Fruit fly (Drosophila melanogaster) whole organism, prepupa: ENCODE measurements around the gene CG11523.

Experiments used
- Blimp-1 ChIP-seq: fragments of 200-800 bp; sonication (Bioruptor generic); optimal IDR thresholded peaks from 3 replicates; lab custom pipeline; 2017; ENCODE audit warnings: missing biosample characterization, missing genetic modification characterization, mild to moderate bottlenecking, moderate library complexity, missing genetic modification reagents
- CG10631 ChIP-seq: fragments of 200-800 bp; sonication (Bioruptor generic); optimal IDR thresholded peaks from 2 replicates; lab custom pipeline; 2016; ENCODE audit warnings: missing biosample characterization, missing genetic modification characterization
- CG11294 ChIP-seq: fragments of 200-800 bp; sonication (Bioruptor generic); IDR thresholded peaks from 2 replicates; pipeline ENCODE4 v1.3.6; 2022; ENCODE audit warnings: missing biosample characterization, missing genetic modification characterization
- CG11762 ChIP-seq: fragments of 200-800 bp; sonication (Bioruptor generic); optimal IDR thresholded peaks from 3 replicates; lab custom pipeline; 2016; ENCODE audit warnings: missing biosample characterization, missing genetic modification characterization; ENCODE audit not compliant: insufficient read depth
- CG11902 ChIP-seq: fragments of 200-800 bp; sonication (Bioruptor generic); optimal IDR thresholded peaks from 3 replicates; lab custom pipeline; 2016; ENCODE audit warnings: missing biosample characterization, missing genetic modification characterization
- CG15336 ChIP-seq: fragments of 200-800 bp; sonication (Bioruptor generic); IDR thresholded peaks from 2 replicates; pipeline ENCODE4 v1.3.6; 2022; ENCODE audit warnings: missing biosample characterization, missing genetic modification characterization
- CG1621 ChIP-seq: fragments of 200-800 bp; sonication (Bioruptor generic); optimal IDR thresholded peaks from 3 replicates; lab custom pipeline; 2018; ENCODE audit warnings: missing biosample characterization, mild to moderate bottlenecking, missing genetic modification characterization
- CG16779 ChIP-seq: fragments of 200-800 bp; sonication (Bioruptor generic); optimal IDR thresholded peaks from 3 replicates; lab custom pipeline; 2017; ENCODE audit warnings: missing biosample characterization, mild to moderate bottlenecking, missing genetic modification characterization
- CG3032 ChIP-seq: fragments of 200-800 bp; optimal IDR thresholded peaks from 2 replicates; lab custom pipeline; 2019; ENCODE audit warnings: missing biosample characterization, mild to moderate bottlenecking, missing genetic modification characterization, moderate library complexity
- CG31627 ChIP-seq: fragments of 200-800 bp; sonication (Bioruptor generic); optimal IDR thresholded peaks from 3 replicates; lab custom pipeline; 2016; ENCODE audit warnings: missing biosample characterization, missing genetic modification characterization
- CG32006 ChIP-seq: fragments of 200-800 bp; sonication (Bioruptor generic); optimal IDR thresholded peaks from 3 replicates; lab custom pipeline; 2017; ENCODE audit warnings: missing biosample characterization, mild to moderate bottlenecking, missing genetic modification characterization
- CG34406 ChIP-seq: fragments of 200-800 bp; sonication (Bioruptor generic); optimal IDR thresholded peaks from 3 replicates; lab custom pipeline; 2016; ENCODE audit warnings: missing biosample characterization, missing genetic modification characterization
- CG3919 ChIP-seq: fragments of 200-800 bp; sonication (Bioruptor generic); optimal IDR thresholded peaks from 3 replicates; lab custom pipeline; 2016; ENCODE audit warnings: missing biosample characterization, missing genetic modification characterization
- CG4318 ChIP-seq: fragments of 200-800 bp; sonication (Bioruptor generic); optimal IDR thresholded peaks from 3 replicates; lab custom pipeline; 2017; ENCODE audit warnings: missing biosample characterization, mild to moderate bottlenecking, missing genetic modification characterization
- CG6163 ChIP-seq: fragments of 200-800 bp; sonication (Bioruptor generic); IDR thresholded peaks from 3 replicates; pipeline ENCODE4 v1.3.6; 2022; ENCODE audit warnings: missing biosample characterization, missing genetic modification characterization
- CG6792 ChIP-seq: fragments of 200-800 bp; sonication (Bioruptor generic); optimal IDR thresholded peaks from 3 replicates; lab custom pipeline; 2016; ENCODE audit warnings: missing biosample characterization, missing genetic modification characterization
- CG6808 ChIP-seq: fragments of 200-800 bp; sonication (Bioruptor generic); optimal IDR thresholded peaks from 3 replicates; lab custom pipeline; 2017; ENCODE audit warnings: missing biosample characterization, missing genetic modification characterization, mild to moderate bottlenecking, moderate library complexity, missing genetic modification reagents
- CG6854 ChIP-seq: fragments of 200-800 bp; sonication (Bioruptor generic); optimal IDR thresholded peaks from 2 replicates; lab custom pipeline; 2017; ENCODE audit warnings: missing biosample characterization, mild to moderate bottlenecking, missing genetic modification characterization
- CG7368 ChIP-seq: fragments of 200-800 bp; sonication (Bioruptor generic); optimal IDR thresholded peaks from 3 replicates; lab custom pipeline; 2016; ENCODE audit warnings: missing biosample characterization, missing genetic modification characterization
- CG8319 ChIP-seq: fragments of 200-800 bp; sonication (Bioruptor generic); optimal IDR thresholded peaks from 3 replicates; lab custom pipeline; 2016; ENCODE audit warnings: missing biosample characterization, missing genetic modification characterization
- CG8632 ChIP-seq: fragments of 200-800 bp; sonication (Bioruptor generic); optimal IDR thresholded peaks from 3 replicates; lab custom pipeline; 2016; ENCODE audit warnings: missing biosample characterization, missing genetic modification characterization
- CG9139 ChIP-seq: fragments of 200-800 bp; sonication (Bioruptor generic); optimal IDR thresholded peaks from 3 replicates; lab custom pipeline; 2017; ENCODE audit warnings: missing biosample characterization, mild to moderate bottlenecking, missing genetic modification characterization
- Eip75B ChIP-seq: fragments of 200-800 bp; sonication (Bioruptor generic); optimal IDR thresholded peaks from 3 replicates; lab custom pipeline; 2016; ENCODE audit warnings: missing biosample characterization, missing genetic modification characterization
- Eip78C ChIP-seq: fragments of 200-800 bp; sonication (Bioruptor generic); peaks from one replicate; lab custom pipeline; 2016; ENCODE audit warnings: missing biosample characterization, missing genetic modification characterization
- Gug ChIP-seq: fragments of 200-800 bp; sonication (Bioruptor generic); IDR thresholded peaks from 2 replicates; pipeline ENCODE4 v1.3.6; 2022; ENCODE audit warnings: missing biosample characterization, missing genetic modification characterization
- Hr38 ChIP-seq: sonication (Bioruptor generic); optimal IDR thresholded peaks from 2 replicates; lab custom pipeline; 2016; ENCODE audit warnings: missing biosample characterization, missing genetic modification characterization
- Hr39 ChIP-seq: fragments of 200-800 bp; sonication (Bioruptor generic); optimal IDR thresholded peaks from 2 replicates; lab custom pipeline; 2016; ENCODE audit warnings: missing biosample characterization, missing genetic modification characterization
- Lpt ChIP-seq: fragments of 200-800 bp; sonication (Bioruptor generic); optimal IDR thresholded peaks from 3 replicates; lab custom pipeline; 2016; ENCODE audit warnings: missing biosample characterization, missing genetic modification characterization
- Met ChIP-seq: fragments of 200-800 bp; sonication (Bioruptor generic); optimal IDR thresholded peaks from 3 replicates; lab custom pipeline; 2016; ENCODE audit warnings: missing biosample characterization, missing genetic modification characterization
- OdsH ChIP-seq: fragments of 200-800 bp; sonication (Bioruptor generic); optimal IDR thresholded peaks from 3 replicates; lab custom pipeline; 2016; ENCODE audit warnings: missing biosample characterization, missing genetic modification characterization
- Sox102F ChIP-seq: fragments of 200-800 bp; sonication (Bioruptor generic); optimal IDR thresholded peaks from 2 replicates; lab custom pipeline; 2016; ENCODE audit warnings: missing biosample characterization, mild to moderate bottlenecking, missing genetic modification characterization
- Sox14 ChIP-seq: fragments of 200-800 bp; sonication (Bioruptor generic); optimal IDR thresholded peaks from 3 replicates; lab custom pipeline; 2016; ENCODE audit warnings: missing biosample characterization, missing genetic modification characterization
- cyc ChIP-seq: fragments of 200-800 bp; sonication (Bioruptor generic); optimal IDR thresholded peaks from 3 replicates; lab custom pipeline; 2016; ENCODE audit warnings: missing biosample characterization, missing genetic modification characterization
- dac ChIP-seq: fragments of 200-800 bp; sonication (Bioruptor generic); optimal IDR thresholded peaks from 2 replicates; lab custom pipeline; 2017; ENCODE audit warnings: missing biosample characterization, mild to moderate bottlenecking, missing genetic modification characterization
- dsx ChIP-seq: fragments of 200-800 bp; optimal IDR thresholded peaks from 3 replicates; lab custom pipeline; 2019; ENCODE audit warnings: missing biosample characterization, mild to moderate bottlenecking, missing genetic modification characterization, moderate library complexity; ENCODE audit not compliant: poor library complexity, severe bottlenecking
- eg ChIP-seq: fragments of 200-800 bp; sonication (Bioruptor generic); IDR thresholded peaks from 3 replicates; pipeline ENCODE4 v1.3.6; 2022; ENCODE audit warnings: missing biosample characterization, missing genetic modification characterization
- esn ChIP-seq: fragments of 200-800 bp; sonication (Bioruptor generic); optimal IDR thresholded peaks from 2 replicates; lab custom pipeline; 2016; ENCODE audit warnings: missing biosample characterization, mild to moderate bottlenecking, missing genetic modification characterization, moderate library complexity
- fd59A ChIP-seq: fragments of 200-800 bp; sonication (Bioruptor generic); optimal IDR thresholded peaks from 2 replicates; lab custom pipeline; 2017; ENCODE audit warnings: missing biosample characterization, mild to moderate bottlenecking, missing genetic modification characterization, missing genetic modification reagents
- fd85E ChIP-seq: fragments of 200-800 bp; sonication (Bioruptor generic); optimal IDR thresholded peaks from 3 replicates; lab custom pipeline; 2016; ENCODE audit warnings: missing biosample characterization, missing genetic modification characterization
- fkh ChIP-seq: fragments of 200-800 bp; sonication (Bioruptor generic); optimal IDR thresholded peaks from 3 replicates; lab custom pipeline; 2017; ENCODE audit warnings: missing biosample characterization, mild to moderate bottlenecking, missing genetic modification characterization, moderate library complexity
- lz ChIP-seq: fragments of 200-800 bp; sonication (Bioruptor generic); optimal IDR thresholded peaks from 3 replicates; lab custom pipeline; 2016; ENCODE audit warnings: missing biosample characterization, missing genetic modification characterization
- salr ChIP-seq, 2 experiments: fragments of 200-800 bp; sonication (Bioruptor generic); optimal IDR thresholded peaks; 3 replicates each; lab custom pipeline; 2016 to 2018; ENCODE audit warnings: missing biosample characterization in 2 of 2, missing genetic modification characterization in 2 of 2, mild to moderate bottlenecking in 1 of 2
- spab ChIP-seq: fragments of 200-800 bp; sonication (Bioruptor generic); optimal IDR thresholded peaks from 2 replicates; lab custom pipeline; 2017; ENCODE audit warnings: missing biosample characterization, mild to moderate bottlenecking, missing genetic modification characterization, missing genetic modification reagents
- ss ChIP-seq, 2 experiments: fragments of 200-800 bp; sonication (Bioruptor generic); optimal IDR thresholded peaks; 2 replicates in 1 of 2; 3 replicates in 1 of 2; lab custom pipeline; 2017 to 2018; ENCODE audit warnings: mild to moderate bottlenecking in 2 of 2, missing biosample characterization in 2 of 2, missing genetic modification characterization in 2 of 2, moderate library complexity in 1 of 2
- svp ChIP-seq: fragments of 200-800 bp; sonication (Bioruptor generic); peaks from one replicate; lab custom pipeline; 2016; ENCODE audit warnings: missing biosample characterization, missing genetic modification characterization
- topi ChIP-seq: fragments of 200-800 bp; sonication (Bioruptor generic); optimal IDR thresholded peaks from 3 replicates; lab custom pipeline; 2016; ENCODE audit warnings: missing biosample characterization, missing genetic modification characterization
- vri ChIP-seq: fragments of 200-800 bp; sonication (Bioruptor generic); optimal IDR thresholded peaks from 3 replicates; lab custom pipeline; 2016; ENCODE audit warnings: missing biosample characterization, mild to moderate bottlenecking, missing genetic modification characterization

Gene CG11523

DNA sequence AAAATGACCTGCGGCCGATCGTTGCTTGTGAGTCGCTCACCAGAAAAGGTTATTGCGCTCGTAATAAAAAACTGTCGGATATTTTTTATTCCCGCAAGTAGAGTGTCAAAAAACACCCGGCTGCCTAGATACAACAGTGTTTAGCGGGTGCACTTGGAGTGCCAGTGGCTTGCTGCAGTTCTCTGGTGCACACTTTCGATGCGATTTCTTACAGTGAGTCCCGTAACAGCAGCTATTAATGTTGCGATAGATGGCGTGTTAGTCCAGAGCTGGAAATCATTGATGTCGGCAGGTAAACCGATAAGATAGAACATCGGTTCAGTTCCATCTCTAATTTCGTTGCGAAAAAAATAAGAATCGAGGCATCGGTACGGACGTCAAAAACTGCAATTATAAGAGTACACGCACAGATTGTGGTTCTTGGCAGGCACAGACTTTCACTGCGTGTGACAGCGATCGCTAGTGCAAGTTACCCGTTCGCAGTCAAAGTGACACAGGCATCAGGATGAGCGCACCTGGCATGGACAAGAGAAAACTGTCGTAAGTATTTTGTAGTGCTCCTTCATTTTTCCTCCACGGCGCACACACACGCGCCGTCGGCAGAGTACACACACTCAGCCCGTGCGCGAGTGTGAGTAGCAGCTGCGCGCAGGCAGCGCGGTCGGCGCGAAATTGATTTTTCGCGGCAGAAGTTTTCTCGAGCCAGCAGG, 924 bp upstream of the CG11523 start, which contains the start of gene Csp (continued):
- TF ChIP-seq OdsH (GFP tag; lab: Kevin White, UChicago) (peak; percentile 18), vri (GFP tag; lab: Kevin White, UChicago) (no peak), topi (GFP tag; lab: Kevin White, UChicago) (peak; percentile 24), lz (GFP tag; lab: Kevin White, UChicago) (peak; percentile 21), CG1621 (peak; percentile 26), dsx (GFP tag; lab: Kevin White, UChicago) (peak; percentile 61), CG4318 (GFP tag; lab: Kevin White, UChicago) (no peak), Hr39 (GFP tag; lab: Kevin White, UChicago) (peak; percentile 28), CG6808 (GFP tag; lab: Kevin White, UChicago) (peak; percentile 68), Blimp-1 (peak; percentile 18), Met (GFP tag; lab: Kevin White, UChicago) (peak; percentile 46), Gug (GFP tag; lab: Robert Waterston, UW) (peak; percentile 47; the same call in 1 of the 2 replicates), ss (GFP tag; optimal IDR thresholded peaks at IDR 0.05; lab: Kevin White, UChicago) (peak; percentile 47 to 62), CG11762 (no peak), fd59A (GFP tag; lab: Kevin White, UChicago) (no peak), fd85E (no peak), svp (peak; percentile 67), Hr38 (GFP tag; lab: Kevin White, UChicago) (no peak), dac (no peak), Eip78C (GFP tag; lab: Kevin White, UChicago) (peak; percentile 78)
- TF ChIP-seq, all 60 proteins: peak for 30

DNA sequence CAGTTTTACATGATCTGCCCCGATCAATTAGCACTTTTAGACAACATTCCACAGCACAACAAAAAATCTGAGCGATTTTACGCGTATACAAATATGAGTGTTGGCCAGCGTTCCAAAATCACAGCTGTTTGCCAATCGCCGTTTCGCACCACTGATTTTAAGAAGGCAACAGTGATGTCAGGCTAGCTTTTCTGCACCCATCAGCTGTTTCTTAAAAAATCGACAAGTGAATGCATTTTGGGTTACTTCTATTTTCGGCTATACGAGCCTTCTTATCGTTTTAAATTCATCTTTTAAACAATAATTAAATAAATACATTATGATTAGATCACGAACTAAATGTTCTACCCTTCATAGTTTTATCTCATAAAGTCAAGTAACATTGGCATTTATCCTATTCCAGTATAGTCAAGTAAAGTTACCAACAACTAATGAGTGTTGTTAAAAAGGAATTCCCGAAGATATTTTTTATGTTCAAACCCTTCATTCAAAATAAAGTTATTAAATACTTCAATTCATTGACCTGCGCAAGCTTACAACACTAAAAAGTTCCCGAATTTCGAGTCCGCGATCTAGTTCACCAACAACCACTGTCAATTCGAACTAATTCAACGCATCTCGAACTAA, 3.6 kb downstream of the CG11523 start, which contains the start of the genes Rich and Ddx1:
Gene Rich, minus strand, starts transcription at position 125 of the 627 bp plus-strand sequence.
Gene Ddx1, plus strand, starts transcription at position 573 of the 627 bp plus-strand sequence.
- TF ChIP-seq eg: peak; percentile 29; the same call in 1 of the 3 replicates
- TF ChIP-seq CG6854 (GFP tag; lab: Kevin White, UChicago): no peak
- TF ChIP-seq cyc: peak; percentile 56
- TF ChIP-seq Sox14 (GFP tag; lab: Kevin White, UChicago): peak; percentile 41
- no peak for TF ChIP-seq fd85E
- no peak for TF ChIP-seq salr (GFP tag; optimal IDR thresholded peaks at IDR 0.05; lab: Kevin White, UChicago)
- no peak for TF ChIP-seq CG9139 (GFP tag; lab: Kevin White, UChicago)
- TF ChIP-seq CG8319 (GFP tag; lab: Kevin White, UChicago): peak; percentile 23
- TF ChIP-seq CG6163: no peak
- peak; percentile 33 for TF ChIP-seq Sox102F (GFP tag; lab: Kevin White, UChicago)
- no peak for TF ChIP-seq CG7368 (GFP tag; lab: Kevin White, UChicago)
- TF ChIP-seq CG16779 (tag; lab: Kevin White, UChicago): no peak
- peak; percentile 43 for TF ChIP-seq CG31627
- peak; percentile 35 for TF ChIP-seq CG3032
- peak; percentile 58 for TF ChIP-seq esn
- TF ChIP-seq vri (GFP tag; lab: Kevin White, UChicago): no peak
- TF ChIP-seq CG8632 (GFP tag; lab: Kevin White, UChicago): peak; percentile 21
- TF ChIP-seq CG11294 (GFP tag; lab: Robert Waterston, UW): no peak
- TF ChIP-seq CG32006 (GFP tag; lab: Kevin White, UChicago): peak; percentile 53
- no peak for TF ChIP-seq spab
- TF ChIP-seq dac: no peak
- TF ChIP-seq CG34406 (GFP tag; lab: Kevin White, UChicago): peak; percentile 11
- TF ChIP-seq Eip75B (GFP tag; lab: Kevin White, UChicago): peak; percentile 50
- TF ChIP-seq CG15336: no peak
- TF ChIP-seq dsx (GFP tag; lab: Kevin White, UChicago): no peak
- TF ChIP-seq CG6792 (GFP tag; lab: Kevin White, UChicago): peak; percentile 27
- TF ChIP-seq CG3919 (GFP tag; lab: Kevin White, UChicago): peak; percentile 59
- peak; percentile 32 for TF ChIP-seq CG11902 (GFP tag; lab: Kevin White, UChicago)
- peak; percentile 86 for TF ChIP-seq Eip78C (GFP tag; lab: Kevin White, UChicago)
- TF ChIP-seq topi (GFP tag; lab: Kevin White, UChicago): peak; percentile 50
- no peak for TF ChIP-seq Lpt
- TF ChIP-seq CG1621: no peak
- TF ChIP-seq fkh (GFP tag; lab: Kevin White, UChicago): no peak
- TF ChIP-seq CG10631 (GFP tag; lab: Kevin White, UChicago): no peak
- TF ChIP-seq Gug (GFP tag; lab: Robert Waterston, UW): no peak
- peak; percentile 84 for TF ChIP-seq svp
- TF ChIP-seq lz (GFP tag; lab: Kevin White, UChicago): peak; percentile 53
